Fruit fly (Drosophila melanogaster) whole organism, embryonic: ENCODE results near the gene CG7203.

Experiments used
- CG10366 ChIP-seq: fragments of 200-800 bp; sonication (Bioruptor generic); IDR thresholded peaks from 2 replicates; pipeline ENCODE4 v1.3.6; 2022; ENCODE audit warnings: missing biosample characterization, missing genetic modification characterization
- CG17186 ChIP-seq: fragments of 200-800 bp; sonication (Bioruptor generic); optimal IDR thresholded peaks from 3 replicates; lab custom pipeline; 2017; ENCODE audit warnings: missing biosample characterization, missing genetic modification reagents, missing genetic modification characterization
- CG18011 ChIP-seq: fragments of 200-800 bp; sonication (Bioruptor generic); optimal IDR thresholded peaks from 2 replicates; lab custom pipeline; 2017; ENCODE audit warnings: missing biosample characterization, missing genetic modification characterization, mild to moderate bottlenecking, moderate library complexity, missing genotype
- CG3995 ChIP-seq: fragments of 200-800 bp; sonication (Bioruptor generic); optimal IDR thresholded peaks from 3 replicates; lab custom pipeline; 2016; ENCODE audit warnings: missing biosample characterization, missing genetic modification characterization
- CG7357 ChIP-seq: fragments of 200-800 bp; sonication (Bioruptor generic); IDR thresholded peaks from 3 replicates; pipeline ENCODE4 v1.3.6; 2022; ENCODE audit warnings: missing biosample characterization, missing genetic modification characterization
- D19A ChIP-seq: fragments of 200-800 bp; optimal IDR thresholded peaks from 3 replicates; lab custom pipeline; 2019; ENCODE audit warnings: missing biosample characterization, mild to moderate bottlenecking, missing genetic modification characterization, moderate library complexity
- HLHmδ ChIP-seq: fragments of 200-800 bp; sonication (Bioruptor generic); optimal IDR thresholded peaks from 2 replicates; lab custom pipeline; 2018; ENCODE audit warnings: missing biosample characterization, mild to moderate bottlenecking, missing genetic modification characterization, moderate library complexity
- Hr3 ChIP-seq: fragments of 200-800 bp; sonication (Bioruptor generic); optimal IDR thresholded peaks from 3 replicates; lab custom pipeline; 2016; ENCODE audit warnings: missing biosample characterization, missing genetic modification characterization
- Lpt ChIP-seq: fragments of >200 bp; optimal IDR thresholded peaks from 2 replicates; lab custom pipeline; 2018; ENCODE audit warnings: missing biosample characterization, missing genetic modification characterization
- ac ChIP-seq: fragments of 200-800 bp; sonication (Bioruptor generic); optimal IDR thresholded peaks from 3 replicates; lab custom pipeline; 2017; ENCODE audit warnings: missing biosample characterization, mild to moderate bottlenecking, missing genetic modification characterization
- gcm ChIP-seq: fragments of 200-800 bp; sonication (Bioruptor generic); optimal IDR thresholded peaks from 2 replicates; lab custom pipeline; 2019; ENCODE audit warnings: missing biosample characterization, mild to moderate bottlenecking, missing genetic modification characterization, moderate library complexity
- odd ChIP-seq: fragments of 200-800 bp; sonication (Bioruptor generic); optimal IDR thresholded peaks from 2 replicates; lab custom pipeline; 2017; ENCODE audit warnings: missing biosample characterization, mild to moderate bottlenecking, missing genetic modification characterization
- pan ChIP-seq, 4 experiments: fragments of >200 bp in 3 of 4; fragments of 200-800 bp in 1 of 4; sonication (Bioruptor generic) in 1 of 4; optimal IDR thresholded peaks in 3 of 4; IDR thresholded peaks in 1 of 4; 2 replicates each; pipeline versions ENCODE4 v1.3.6 to Lab custom; 2017 to 2022; ENCODE audit warnings: missing biosample characterization in 2 of 4, missing genetic modification characterization in 2 of 4, mixed read lengths in 1 of 4
- psq ChIP-seq: fragments of 200-800 bp; sonication (Bioruptor generic); optimal IDR thresholded peaks from 2 replicates; lab custom pipeline; 2017; ENCODE audit warnings: missing biosample characterization, missing genetic modification characterization

DNA sequence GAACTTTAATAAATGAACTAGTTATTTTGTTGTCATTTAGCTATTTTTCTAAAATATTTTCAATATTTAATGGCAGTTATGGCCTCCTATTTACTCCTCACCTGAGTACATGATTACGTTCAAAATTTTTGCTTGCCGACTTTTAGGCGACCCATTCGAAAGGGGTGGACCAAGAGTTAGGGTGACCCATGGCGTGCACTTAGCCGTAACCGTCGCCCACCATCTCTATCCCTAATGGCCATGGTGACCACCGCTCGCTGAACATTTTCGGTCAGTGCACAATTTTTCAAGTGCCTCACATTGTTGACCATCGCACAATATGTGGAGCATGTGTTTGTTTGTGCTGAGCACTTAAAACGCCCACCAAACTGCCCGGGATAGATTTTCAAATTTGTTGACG lies 18.9 kb upstream of the CG7203 start:
- TF ChIP-seq HLHmδ (GFP tag; lab: Kevin White, UChicago) (no peak), CG18011 (GFP tag; lab: Kevin White, UChicago) (no peak), psq (GFP tag; lab: Kevin White, UChicago) (no peak), gcm (GFP tag; lab: Kevin White, UChicago) (no peak), ac (no peak), odd (GFP tag; lab: Kevin White, UChicago) (no peak), CG10366 (no peak), D19A (tag; lab: Kevin White, UChicago) (no peak), CG3995 (no peak), Hr3 (GFP tag; lab: Kevin White, UChicago) (no peak), pan (optimal IDR thresholded peaks at IDR 0.05; lab: Kevin White, UChicago) (no peak), pan (GFP tag; optimal IDR thresholded peaks at IDR 0.05 in 1 of 2, IDR thresholded peaks at IDR 0.05 in 1 of 2) (no peak), CG17186 (no peak), CG7357 (no peak), Lpt (GFP tag; lab: Kevin White, UChicago) (no peak)
